Fruit fly (Drosophila melanogaster) whole organism, embryonic: ENCODE measurements around the gene Cp36.

Experiments
- CG14710 ChIP-seq: fragments of 200-800 bp; sonication (Bioruptor generic); optimal IDR thresholded peaks from 3 replicates; lab custom pipeline; 2019; ENCODE audit warnings: missing biosample characterization, mild to moderate bottlenecking, missing genetic modification characterization, moderate library complexity
- CG15269 ChIP-seq: fragments of 200-800 bp; sonication (Bioruptor generic); optimal IDR thresholded peaks from 2 replicates; lab custom pipeline; 2018; ENCODE audit warnings: missing biosample characterization, mild to moderate bottlenecking, missing genetic modification characterization, moderate library complexity
- CG1603 ChIP-seq: fragments of 200-800 bp; sonication (Bioruptor generic); optimal IDR thresholded peaks from 2 replicates; lab custom pipeline; 2019; ENCODE audit warnings: missing biosample characterization, mild to moderate bottlenecking, missing genetic modification characterization, moderate library complexity
- CG17829 ChIP-seq: fragments of 200-800 bp; optimal IDR thresholded peaks from 2 replicates; lab custom pipeline; 2019; ENCODE audit warnings: missing biosample characterization, mild to moderate bottlenecking, missing genetic modification characterization, moderate library complexity
- CG2116 ChIP-seq: fragments of 200-800 bp; sonication (Bioruptor generic); optimal IDR thresholded peaks from 3 replicates; lab custom pipeline; 2018; ENCODE audit warnings: missing biosample characterization, mild to moderate bottlenecking, missing genetic modification characterization
- CG2889 ChIP-seq: fragments of 200-800 bp; sonication (Bioruptor generic); IDR thresholded peaks from 3 replicates; pipeline ENCODE4 v1.3.6; 2022; ENCODE audit warnings: missing biosample characterization, missing genetic modification characterization
- CG4282 ChIP-seq: fragments of 200-800 bp; sonication (Bioruptor generic); optimal IDR thresholded peaks from 2 replicates; lab custom pipeline; 2016; ENCODE audit warnings: missing biosample characterization, missing genetic modification characterization
- CG4730 ChIP-seq: fragments of 200-800 bp; sonication (Bioruptor generic); IDR thresholded peaks from 2 replicates; pipeline ENCODE4 v1.3.6; 2022; ENCODE audit warnings: missing biosample characterization, missing genetic modification characterization
- CG5245 ChIP-seq: fragments of 200-800 bp; sonication (Bioruptor generic); optimal IDR thresholded peaks from 3 replicates; lab custom pipeline; 2016; ENCODE audit warnings: missing biosample characterization, missing genetic modification characterization
- CG6272 ChIP-seq: fragments of 200-800 bp; sonication (Bioruptor generic); IDR thresholded peaks from 2 replicates; pipeline ENCODE4 v1.3.6; 2022; ENCODE audit warnings: missing biosample characterization, missing genetic modification characterization
- CG6854 ChIP-seq: fragments of 200-800 bp; sonication (Bioruptor generic); optimal IDR thresholded peaks from 3 replicates; lab custom pipeline; 2017; ENCODE audit warnings: missing biosample characterization, mild to moderate bottlenecking, missing genetic modification characterization
- CG8924 ChIP-seq: fragments of 200-800 bp; optimal IDR thresholded peaks from 3 replicates; lab custom pipeline; 2019; ENCODE audit warnings: missing biosample characterization, mild to moderate bottlenecking, missing genetic modification characterization, moderate library complexity
- D19A ChIP-seq: fragments of 200-800 bp; optimal IDR thresholded peaks from 3 replicates; lab custom pipeline; 2019; ENCODE audit warnings: missing biosample characterization, mild to moderate bottlenecking, missing genetic modification characterization, moderate library complexity
- Dref ChIP-seq: fragments of 200-800 bp; sonication (Bioruptor generic); IDR thresholded peaks from 2 replicates; pipeline ENCODE4 v1.3.6; 2022; ENCODE audit warnings: missing biosample characterization, missing genetic modification characterization
- E2f1 ChIP-seq: fragments of 200-800 bp; sonication (Bioruptor generic); IDR thresholded peaks from 2 replicates; pipeline ENCODE4 v1.3.6; 2022; ENCODE audit warnings: missing biosample characterization, missing genetic modification characterization
- E2f2 ChIP-seq: fragments of 200-800 bp; sonication (Bioruptor generic); IDR thresholded peaks from 2 replicates; pipeline ENCODE4 v1.3.6; 2022; ENCODE audit warnings: missing biosample characterization, missing genetic modification characterization
- Kr ChIP-seq: fragments of 200-800 bp; sonication (Bioruptor generic); optimal IDR thresholded peaks from 2 replicates; lab custom pipeline; 2017; ENCODE audit warnings: missing biosample characterization, mild to moderate bottlenecking, missing genetic modification characterization
- MESR4 ChIP-seq: fragments of 200-800 bp; sonication (Bioruptor generic); optimal IDR thresholded peaks from 2 replicates; lab custom pipeline; 2018; ENCODE audit warnings: missing biosample characterization, mild to moderate bottlenecking, missing genetic modification characterization, moderate library complexity
- Mad ChIP-seq: fragments of 200-800 bp; sonication (Bioruptor generic); optimal IDR thresholded peaks from 2 replicates; lab custom pipeline; 2016; ENCODE audit warnings: missing biosample characterization, missing genetic modification characterization
- Myb ChIP-seq: fragments of 200-800 bp; sonication (Bioruptor generic); optimal IDR thresholded peaks from 2 replicates; lab custom pipeline; 2016; ENCODE audit warnings: missing biosample characterization, missing genetic modification characterization
- Oli ChIP-seq: fragments of 200-800 bp; sonication (Bioruptor generic); optimal IDR thresholded peaks from 2 replicates; lab custom pipeline; 2018; ENCODE audit warnings: missing biosample characterization, mild to moderate bottlenecking, missing genetic modification characterization, moderate library complexity
- Stat92E ChIP-seq, 3 experiments: fragments of >200 bp in 2 of 3; fragments of 200-800 bp in 1 of 3; sonication (Bioruptor generic) in 1 of 3; optimal IDR thresholded peaks; 2 replicates each; lab custom pipeline; 2017 to 2019; ENCODE audit warnings: missing biosample characterization in 3 of 3, missing genetic modification characterization in 3 of 3, mild to moderate bottlenecking in 1 of 3, moderate library complexity in 1 of 3
- Usf ChIP-seq: fragments of 200-800 bp; sonication (Bioruptor generic); optimal IDR thresholded peaks from 2 replicates; lab custom pipeline; 2017; ENCODE audit warnings: missing genotype, missing biosample characterization, missing genetic modification characterization
- YL-1 ChIP-seq: fragments of 200-800 bp; sonication (Bioruptor generic); optimal IDR thresholded peaks from 3 replicates; lab custom pipeline; 2017; ENCODE audit warnings: missing biosample characterization, mild to moderate bottlenecking, missing genetic modification characterization
- ash1 ChIP-seq: fragments of 200-800 bp; sonication (Bioruptor generic); optimal IDR thresholded peaks from 2 replicates; lab custom pipeline; 2018; ENCODE audit warnings: missing biosample characterization, mild to moderate bottlenecking, missing genetic modification characterization
- cato ChIP-seq: fragments of 200-800 bp; sonication (Bioruptor generic); optimal IDR thresholded peaks from 2 replicates; lab custom pipeline; 2016; ENCODE audit warnings: missing biosample characterization, missing genetic modification characterization, borderline replicate concordance
- cg ChIP-seq: fragments of 200-800 bp; sonication (Bioruptor generic); optimal IDR thresholded peaks from 3 replicates; lab custom pipeline; 2019; ENCODE audit warnings: missing biosample characterization, mild to moderate bottlenecking, missing genetic modification characterization, moderate library complexity
- chinmo ChIP-seq: fragments of 200-800 bp; sonication (Bioruptor generic); IDR thresholded peaks from 4 replicates; pipeline ENCODE4 v1.3.6; 2022; ENCODE audit warnings: missing biosample characterization, missing genetic modification characterization; ENCODE audit not compliant: partially characterized antibody
- ci ChIP-seq: fragments of 200-800 bp; sonication (Bioruptor generic); IDR thresholded peaks from 3 replicates; pipeline ENCODE4 v1.3.6; 2022; ENCODE audit warnings: missing biosample characterization, missing genetic modification characterization
- fd64A ChIP-seq: fragments of 200-800 bp; sonication (Bioruptor generic); optimal IDR thresholded peaks from 3 replicates; lab custom pipeline; 2018; ENCODE audit warnings: missing biosample characterization, mild to moderate bottlenecking, missing genetic modification characterization
- gfzf ChIP-seq: fragments of 200-800 bp; sonication (Bioruptor generic); optimal IDR thresholded peaks from 2 replicates; lab custom pipeline; 2016; ENCODE audit warnings: missing biosample characterization, mild to moderate bottlenecking, missing genetic modification characterization, moderate library complexity
- hkb ChIP-seq, 2 experiments: fragments of 200-800 bp in 1 of 2; fragments of >200 bp in 1 of 2; sonication (Bioruptor generic) in 1 of 2; IDR thresholded peaks in 1 of 2; optimal IDR thresholded peaks in 1 of 2; 2 replicates each; pipeline versions ENCODE4 v1.3.6 to Lab custom; 2017 to 2022; ENCODE audit warnings: missing biosample characterization in 1 of 2, missing genetic modification characterization in 1 of 2
- hth ChIP-seq: fragments of >200 bp; optimal IDR thresholded peaks from 2 replicates; lab custom pipeline; 2017; ENCODE audit warnings: inconsistent platforms
- kni ChIP-seq: fragments of 200-800 bp; sonication (Bioruptor generic); optimal IDR thresholded peaks from 3 replicates; lab custom pipeline; 2017; ENCODE audit warnings: mild to moderate bottlenecking, missing biosample characterization, missing genetic modification reagents, missing genetic modification characterization
- lbe ChIP-seq: fragments of 200-800 bp; sonication (Bioruptor generic); optimal IDR thresholded peaks from 2 replicates; lab custom pipeline; 2016; ENCODE audit warnings: missing biosample characterization, mild to moderate bottlenecking, missing genetic modification characterization
- pros ChIP-seq: fragments of 200-800 bp; sonication (Bioruptor generic); optimal IDR thresholded peaks from 3 replicates; lab custom pipeline; 2019; ENCODE audit warnings: missing biosample characterization, mild to moderate bottlenecking, missing genetic modification characterization, moderate library complexity
- psq ChIP-seq: fragments of 200-800 bp; sonication (Bioruptor generic); optimal IDR thresholded peaks from 2 replicates; lab custom pipeline; 2017; ENCODE audit warnings: missing biosample characterization, missing genetic modification characterization
- pzg ChIP-seq: fragments of 200-800 bp; sonication (Bioruptor generic); optimal IDR thresholded peaks from 3 replicates; lab custom pipeline; 2018; ENCODE audit warnings: missing biosample characterization, mild to moderate bottlenecking, missing genetic modification characterization, moderate library complexity
- ranshi ChIP-seq: fragments of 200-800 bp; sonication (Bioruptor generic); IDR thresholded peaks from 2 replicates; pipeline ENCODE4 v1.3.6; 2022; ENCODE audit warnings: missing biosample characterization, missing genetic modification characterization
- row ChIP-seq: fragments of 200-800 bp; sonication (Bioruptor generic); IDR thresholded peaks from 3 replicates; pipeline ENCODE4 v1.3.6; 2022; ENCODE audit warnings: missing biosample characterization, missing genetic modification characterization
- sd ChIP-seq: fragments of 200-800 bp; sonication (Bioruptor generic); optimal IDR thresholded peaks from 3 replicates; lab custom pipeline; 2018; ENCODE audit warnings: missing biosample characterization, mild to moderate bottlenecking, missing genetic modification characterization, moderate library complexity
- sens ChIP-seq: fragments of 200-800 bp; sonication (Bioruptor generic); peaks from one replicate; lab custom pipeline; 2016; ENCODE audit warnings: missing biosample characterization, missing genetic modification characterization
- sqz ChIP-seq: fragments of 200-800 bp; sonication (Bioruptor generic); optimal IDR thresholded peaks from 3 replicates; lab custom pipeline; 2018; ENCODE audit warnings: missing biosample characterization, mild to moderate bottlenecking, missing genetic modification characterization
- stwl ChIP-seq: fragments of 200-800 bp; sonication (Bioruptor generic); optimal IDR thresholded peaks from 3 replicates; lab custom pipeline; 2018; ENCODE audit warnings: missing biosample characterization, mild to moderate bottlenecking, missing genetic modification characterization, moderate library complexity
- toy ChIP-seq: fragments of 200-800 bp; sonication (Bioruptor generic); IDR thresholded peaks from 2 replicates; pipeline ENCODE4 v1.3.6; 2022; ENCODE audit warnings: missing biosample characterization, missing genetic modification characterization
- ttk ChIP-seq: fragments of 200-800 bp; sonication (Bioruptor generic); IDR thresholded peaks from 2 replicates; pipeline ENCODE4 v2.1.2; 2022; ENCODE audit warnings: missing biosample characterization, missing genetic modification characterization
- zen ChIP-seq: fragments of 200-800 bp; sonication (Bioruptor generic); optimal IDR thresholded peaks from 3 replicates; lab custom pipeline; 2018; ENCODE audit warnings: missing biosample characterization, mild to moderate bottlenecking, missing genetic modification characterization, moderate library complexity

Gene Cp36

DNA sequence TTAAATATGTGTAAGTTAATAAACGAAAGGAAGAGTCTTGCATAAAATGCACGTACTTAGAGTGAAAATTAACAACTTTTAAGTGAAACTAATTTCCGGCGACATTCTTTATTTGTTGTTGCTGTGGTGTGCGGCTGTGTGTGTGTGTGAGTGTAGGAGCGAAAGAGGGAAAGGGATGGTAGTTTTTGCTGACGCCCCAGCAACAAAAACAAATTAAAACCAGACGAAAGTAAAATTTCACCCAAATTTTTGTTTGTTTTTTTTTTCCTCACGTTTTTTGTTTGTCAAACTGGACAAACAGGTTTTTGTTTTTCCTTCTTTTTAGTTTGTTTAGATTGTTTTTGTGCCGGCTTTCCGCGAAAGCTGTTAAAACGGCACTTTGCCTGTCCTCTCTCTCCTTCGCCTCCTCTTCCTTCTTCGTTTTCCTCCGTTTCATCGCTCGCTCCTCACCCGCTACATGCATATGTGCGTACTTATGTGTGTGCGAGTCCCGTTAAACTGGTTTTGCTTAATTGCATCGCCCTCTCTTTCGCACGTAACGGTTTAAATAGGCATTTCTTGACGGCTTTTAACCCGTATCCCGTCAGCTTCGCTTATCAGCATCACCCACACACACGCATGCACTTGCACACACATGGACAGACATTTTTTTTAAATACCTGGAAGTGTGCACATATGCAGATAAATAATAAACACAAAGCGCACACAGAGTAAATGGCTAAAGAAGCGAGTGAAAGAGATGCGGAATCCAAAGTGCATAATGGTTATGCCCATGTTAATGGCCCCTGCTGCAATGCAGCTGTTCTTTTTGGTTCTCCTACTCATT is 41.6 kb upstream of the Cp36 start, which contains the start of gene Miga (continued):
- TF ChIP-seq pros (GFP tag; lab: Kevin White, UChicago) (peak; percentile 72), Myb (GFP tag; lab: Kevin White, UChicago) (peak; percentile 2), CG2889 (no peak), psq (GFP tag; lab: Kevin White, UChicago) (peak; percentile 80), cg (GFP tag; lab: Kevin White, UChicago) (peak; percentile 75), YL-1 (GFP tag; lab: Kevin White, UChicago) (no peak), zen (tag; lab: Kevin White, UChicago) (peak; percentile 84), toy (GFP tag; lab: Robert Waterston, UW) (no peak), cato (GFP tag; lab: Kevin White, UChicago) (no peak), CG14710 (tag; lab: Kevin White, UChicago) (peak; percentile 7), CG8924 (tag; lab: Kevin White, UChicago) (peak; percentile 23), CG15269 (peak; percentile 22), Mad (GFP tag; lab: Kevin White, UChicago) (no peak), Kr (GFP tag; lab: Kevin White, UChicago) (peak; percentile 18), sqz (GFP tag; lab: Kevin White, UChicago) (peak; percentile 19), chinmo (peak; percentile 85; the same call in 1 of the 4 replicates), kni (peak; percentile 60)

DNA sequence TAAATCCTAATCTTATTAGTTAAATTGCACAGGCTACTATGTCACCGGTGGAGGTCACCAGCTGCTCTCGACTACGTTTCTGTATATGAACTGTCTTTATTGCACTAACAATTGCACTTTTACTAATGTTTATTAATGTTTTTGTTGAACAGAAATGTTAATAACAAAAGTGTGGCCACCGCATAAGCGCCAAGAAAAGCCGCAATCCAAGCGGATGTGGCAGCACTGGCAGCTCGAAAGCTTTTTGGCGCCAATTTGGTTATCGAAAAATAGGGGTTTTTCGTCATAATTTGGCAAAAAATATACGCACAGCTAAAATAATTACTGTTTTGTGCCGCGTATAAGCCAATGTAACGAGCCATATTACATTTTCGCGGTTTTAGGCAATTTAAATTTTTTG is 37.0 kb upstream of the Cp36 start, which contains the start of gene CG12123:
CG12123 (minus strand) TSS at position 188 of the 400 bp plus-strand sequence.
- peak; percentile 76 for TF ChIP-seq gfzf (GFP tag; lab: Kevin White, UChicago)
- no peak for TF ChIP-seq sd (tag; lab: Kevin White, UChicago)
- no peak for TF ChIP-seq CG5245 (GFP tag; lab: Kevin White, UChicago)
- peak; percentile 25 for TF ChIP-seq Myb (GFP tag; lab: Kevin White, UChicago)
- TF ChIP-seq CG8924 (tag; lab: Kevin White, UChicago): peak; percentile 55
- no peak for TF ChIP-seq hth (lab: Kevin White, UChicago)
- peak; percentile 5 for TF ChIP-seq stwl (tag; lab: Kevin White, UChicago)
- no peak for TF ChIP-seq CG2116 (GFP tag; lab: Kevin White, UChicago)
- peak; percentile 72 for TF ChIP-seq pzg (GFP tag; lab: Kevin White, UChicago)
- peak; percentile 27 for TF ChIP-seq lbe
- peak; percentile 7 for TF ChIP-seq CG1603
- TF ChIP-seq MESR4 (GFP tag; lab: Kevin White, UChicago): peak; percentile 7
- no peak for TF ChIP-seq ranshi (GFP tag; lab: Robert Waterston, UW)
- TF ChIP-seq Usf (GFP tag; lab: Kevin White, UChicago): no peak
- 0 out of 2 replicates have a peak, but pooled peaks have one; percentile 16 for TF ChIP-seq E2f1 (GFP tag; lab: Robert Waterston, UW)
- TF ChIP-seq CG4730: no peak
- TF ChIP-seq Stat92E (GFP tag; optimal IDR thresholded peaks at IDR 0.05; lab: Kevin White, UChicago): peak in 1 of 3 experiments; percentile 3
- TF ChIP-seq CG14710 (tag; lab: Kevin White, UChicago): peak; percentile 95
- TF ChIP-seq hkb (optimal IDR thresholded peaks at IDR 0.05; lab: Kevin White, UChicago): peak; percentile 21
- no peak for TF ChIP-seq hkb (GFP tag; IDR thresholded peaks at IDR 0.05; lab: Robert Waterston, UW)
- no peak for TF ChIP-seq ci (GFP tag; lab: Robert Waterston, UW)
- peak; percentile 21 for TF ChIP-seq sens (GFP tag; lab: Kevin White, UChicago)
- TF ChIP-seq CG6272 (GFP tag; lab: Robert Waterston, UW): no peak
- 0 out of 3 replicates have a peak, but pooled peaks have one; percentile 19 for TF ChIP-seq row (GFP tag; lab: Robert Waterston, UW)
- no peak for TF ChIP-seq CG6854 (GFP tag; lab: Kevin White, UChicago)
- TF ChIP-seq E2f2 (GFP tag; lab: Robert Waterston, UW): peak; percentile 85
- TF ChIP-seq Dref: peak; percentile 65
- TF ChIP-seq ash1 (GFP tag; lab: Kevin White, UChicago): no peak
- no peak for TF ChIP-seq ttk
- TF ChIP-seq CG4282 (GFP tag; lab: Kevin White, UChicago): no peak
- TF ChIP-seq D19A: no peak
- TF ChIP-seq fd64A: no peak
- no peak for TF ChIP-seq CG17829 (tag; lab: Kevin White, UChicago)
- TF ChIP-seq Oli (tag; lab: Kevin White, UChicago): no peak
